Fruit fly (Drosophila melanogaster): Measurements from ENCODE around the gene CG17440.

dm6 chrX:9250161-9250831 lies 19.4 kb downstream of the CG17440 start, which contains the start of gene CG17754:
- TF ChIP-seq psq (optimal IDR thresholded peaks at IDR 0.05) = no peak
- TF ChIP-seq EcR (GFP tag; optimal IDR thresholded peaks at IDR 0.05) = no peak
- TF ChIP-seq Dll (optimal IDR thresholded peaks at IDR 0.05) = peak; percentile 30
- no peak for TF ChIP-seq pan (optimal IDR thresholded peaks at IDR 0.05)
- TF ChIP-seq CG8478 (optimal IDR thresholded peaks at IDR 0.05) = no peak
- TF ChIP-seq usp (GFP tag; optimal IDR thresholded peaks at IDR 0.05) = no peak

All from whole organism.